Worm (Caenorhabditis elegans) whole organism, L4 larva: ENCODE data around the gene nlr-1.

ENCODE experiments used
- R02D3.7 ChIP-seq: fragments of 150-350 bp; sonication (generic microtip); optimal IDR thresholded peaks from 3 replicates; lab custom pipeline; 2014; ENCODE audit warnings: missing biosample characterization, missing genetic modification characterization
- ceh-28 ChIP-seq: fragments of 150-350 bp; optimal IDR thresholded peaks from 2 replicates; lab custom pipeline; 2014; ENCODE audit warnings: missing biosample characterization, missing genetic modification reagents, missing genetic modification characterization
- lin-13 ChIP-seq: fragments of 150-350 bp; optimal IDR thresholded peaks from 2 replicates; lab custom pipeline; 2014; ENCODE audit warnings: missing biosample characterization, missing genetic modification reagents, missing genetic modification characterization
- lir-3 ChIP-seq: sonication (generic microtip); optimal IDR thresholded peaks from 2 replicates; lab custom pipeline; 2016; ENCODE audit warnings: mild to moderate bottlenecking, missing genetic modification characterization, missing compliant biosample characterization
- lsy-2 ChIP-seq, 2 experiments: fragments of 150-350 bp in 1 of 2; sonication (generic microtip) in 1 of 2; optimal IDR thresholded peaks; 2 replicates each; lab custom pipeline; 2014 to 2017; ENCODE audit warnings: missing biosample characterization in 2 of 2, missing genetic modification characterization in 2 of 2
- nhr-77 ChIP-seq: fragments of 150-350 bp; optimal IDR thresholded peaks from 2 replicates; lab custom pipeline; 2014; ENCODE audit warnings: missing biosample characterization, missing genetic modification characterization
- unc-39 ChIP-seq: sonication (generic microtip); optimal IDR thresholded peaks from 2 replicates; lab custom pipeline; 2017; ENCODE audit warnings: missing biosample characterization, missing genetic modification characterization

ce11 chrIV:12212814-12213213, 34.7 kb upstream of the nlr-1 start:
- no peak for TF ChIP-seq lin-13 (GFP tag; lab: Kevin White, UChicago)
- TF ChIP-seq unc-39 (tag; lab: Kevin White, UChicago), result no peak
- TF ChIP-seq nhr-77 (tag; lab: Kevin White, UChicago), result no peak
- TF ChIP-seq lsy-2 (tag; optimal IDR thresholded peaks at IDR 0.05; lab: Kevin White, UChicago), result no peak
- no peak for TF ChIP-seq lir-3 (tag; lab: Kevin White, UChicago)
- no peak for TF ChIP-seq ceh-28
- TF ChIP-seq R02D3.7, result no peak
